Fruit fly (Drosophila melanogaster) whole organism, embryonic: ENCODE results near the gene raw.

Source experiments
- Aef1 ChIP-seq: fragments of 200-800 bp; sonication (Bioruptor generic); IDR thresholded peaks from 3 replicates; pipeline ENCODE4 v1.3.6; 2022; ENCODE audit warnings: missing biosample characterization, missing genetic modification characterization
- Asciz ChIP-seq: fragments of 200-800 bp; sonication (Bioruptor generic); optimal IDR thresholded peaks from 2 replicates; lab custom pipeline; 2017; ENCODE audit warnings: missing biosample characterization, mild to moderate bottlenecking, missing genetic modification characterization, missing genetic modification reagents
- Atf3 ChIP-seq: fragments of 200-800 bp; sonication (Bioruptor generic); optimal IDR thresholded peaks from 3 replicates; lab custom pipeline; 2016; ENCODE audit warnings: missing biosample characterization, missing genetic modification characterization
- B-H2 ChIP-seq: fragments of 200-800 bp; sonication (Bioruptor generic); optimal IDR thresholded peaks from 2 replicates; lab custom pipeline; 2018; ENCODE audit warnings: missing biosample characterization, mild to moderate bottlenecking, missing genetic modification characterization
- Blimp-1 ChIP-seq: fragments of 200-800 bp; sonication (Bioruptor generic); optimal IDR thresholded peaks from 3 replicates; lab custom pipeline; 2018; ENCODE audit warnings: missing biosample characterization, missing genetic modification characterization, mild to moderate bottlenecking, moderate library complexity, missing genetic modification reagents
- CG10147 ChIP-seq: fragments of 200-800 bp; sonication (Bioruptor generic); optimal IDR thresholded peaks from 2 replicates; lab custom pipeline; 2019; ENCODE audit warnings: missing biosample characterization, mild to moderate bottlenecking, missing genetic modification characterization, moderate library complexity
- CG10959 ChIP-seq: fragments of 200-800 bp; sonication (Bioruptor generic); IDR thresholded peaks from 2 replicates; pipeline ENCODE4 v1.3.6; 2022; ENCODE audit warnings: missing biosample characterization, missing genetic modification characterization
- CG13287 ChIP-seq: fragments of 200-800 bp; sonication (Bioruptor generic); IDR thresholded peaks from 2 replicates; pipeline ENCODE4 v1.3.6; 2022; ENCODE audit warnings: missing biosample characterization, missing genetic modification characterization; ENCODE audit not compliant: partially characterized antibody
- CG13424 ChIP-seq: fragments of 200-800 bp; sonication (Bioruptor generic); optimal IDR thresholded peaks from 2 replicates; lab custom pipeline; 2019; ENCODE audit warnings: missing biosample characterization, mild to moderate bottlenecking, missing genetic modification characterization, moderate library complexity
- CG13775 ChIP-seq: fragments of 200-800 bp; sonication (Bioruptor generic); optimal IDR thresholded peaks from 3 replicates; lab custom pipeline; 2017; ENCODE audit warnings: missing biosample characterization, mild to moderate bottlenecking, missing genetic modification characterization
- CG1529 ChIP-seq: fragments of 200-800 bp; sonication (Bioruptor generic); optimal IDR thresholded peaks from 3 replicates; lab custom pipeline; 2018; ENCODE audit warnings: missing biosample characterization, missing genetic modification characterization
- CG1602 ChIP-seq: fragments of 200-800 bp; sonication (Bioruptor generic); optimal IDR thresholded peaks from 3 replicates; lab custom pipeline; 2016; ENCODE audit warnings: missing biosample characterization, missing genetic modification characterization
- CG17568 ChIP-seq: fragments of 200-800 bp; sonication (Bioruptor generic); optimal IDR thresholded peaks from 2 replicates; lab custom pipeline; 2018; ENCODE audit warnings: missing biosample characterization, mild to moderate bottlenecking, missing genetic modification characterization, moderate library complexity
- CG2202 ChIP-seq: fragments of 200-800 bp; sonication (Bioruptor generic); optimal IDR thresholded peaks from 2 replicates; lab custom pipeline; 2018; ENCODE audit warnings: missing biosample characterization, mild to moderate bottlenecking, missing genetic modification characterization
- CG2712 ChIP-seq: fragments of 200-800 bp; optimal IDR thresholded peaks from 3 replicates; lab custom pipeline; 2019; ENCODE audit warnings: missing biosample characterization, mild to moderate bottlenecking, missing genetic modification characterization, moderate library complexity
- CG3281 ChIP-seq: fragments of 200-800 bp; sonication (Bioruptor generic); optimal IDR thresholded peaks from 3 replicates; lab custom pipeline; 2017; ENCODE audit warnings: missing biosample characterization, mild to moderate bottlenecking, missing genetic modification characterization
- CG3407 ChIP-seq: fragments of 200-800 bp; sonication (Bioruptor generic); optimal IDR thresholded peaks from 2 replicates; lab custom pipeline; 2018; ENCODE audit warnings: missing biosample characterization, mild to moderate bottlenecking, missing genetic modification characterization
- CG6254 ChIP-seq: fragments of 200-800 bp; sonication (Bioruptor generic); optimal IDR thresholded peaks from 3 replicates; lab custom pipeline; 2017; ENCODE audit warnings: mild to moderate bottlenecking, missing biosample characterization, missing genetic modification reagents, missing genetic modification characterization
- CG6689 ChIP-seq: fragments of 200-800 bp; sonication (Bioruptor generic); IDR thresholded peaks from 2 replicates; pipeline ENCODE4 v1.3.6; 2022; ENCODE audit warnings: missing biosample characterization, missing genetic modification characterization
- CG8765 ChIP-seq: fragments of 200-800 bp; sonication (Bioruptor generic); IDR thresholded peaks from 2 replicates; pipeline ENCODE4 v1.3.6; 2022; ENCODE audit warnings: missing biosample characterization, missing genetic modification characterization
- CG9797 ChIP-seq: fragments of 200-800 bp; sonication (Bioruptor generic); optimal IDR thresholded peaks from 3 replicates; lab custom pipeline; 2018; ENCODE audit warnings: missing biosample characterization, mild to moderate bottlenecking, missing genetic modification characterization
- Dad ChIP-seq: fragments of 200-800 bp; sonication (Bioruptor generic); optimal IDR thresholded peaks from 3 replicates; lab custom pipeline; 2016; ENCODE audit warnings: missing biosample characterization, missing genetic modification characterization
- Doc2 ChIP-seq: fragments of 200-800 bp; sonication (Bioruptor generic); IDR thresholded peaks from 2 replicates; pipeline ENCODE4 v1.3.6; 2022; ENCODE audit warnings: missing biosample characterization, missing genetic modification characterization
- Drgx ChIP-seq: fragments of 200-800 bp; sonication (Bioruptor generic); IDR thresholded peaks from 2 replicates; pipeline ENCODE4 v1.3.6; 2022; ENCODE audit warnings: missing biosample characterization, missing genetic modification characterization
- HLH4C ChIP-seq: fragments of 200-800 bp; sonication (Bioruptor generic); IDR thresholded peaks from 3 replicates; pipeline ENCODE4 v1.3.6; 2022; ENCODE audit warnings: missing biosample characterization, missing genetic modification characterization; ENCODE audit not compliant: partially characterized antibody
- Hr78 ChIP-seq, 2 experiments: fragments of 200-800 bp in 1 of 2; fragments of >200 bp in 1 of 2; sonication (Bioruptor generic) in 1 of 2; optimal IDR thresholded peaks; 2 replicates each; lab custom pipeline; 2017 to 2019; ENCODE audit warnings: missing biosample characterization in 2 of 2, missing genetic modification characterization in 2 of 2, mild to moderate bottlenecking in 1 of 2, moderate library complexity in 1 of 2
- Kr ChIP-seq: fragments of 200-800 bp; sonication (Bioruptor generic); optimal IDR thresholded peaks from 2 replicates; lab custom pipeline; 2017; ENCODE audit warnings: missing biosample characterization, mild to moderate bottlenecking, missing genetic modification characterization
- Nf-YA ChIP-seq: fragments of 200-800 bp; sonication (Bioruptor generic); IDR thresholded peaks from 2 replicates; pipeline ENCODE4 v1.3.6; 2022; ENCODE audit warnings: missing biosample characterization, missing genetic modification characterization
- Oli ChIP-seq: fragments of 200-800 bp; sonication (Bioruptor generic); optimal IDR thresholded peaks from 2 replicates; lab custom pipeline; 2018; ENCODE audit warnings: missing biosample characterization, mild to moderate bottlenecking, missing genetic modification characterization, moderate library complexity
- Pdp1 ChIP-seq, 2 experiments: fragments of 200-800 bp; sonication (Bioruptor generic); optimal IDR thresholded peaks; 3 replicates each; lab custom pipeline; 2016; ENCODE audit warnings: missing biosample characterization in 2 of 2, missing genetic modification characterization in 2 of 2, mild to moderate bottlenecking in 1 of 2, moderate library complexity in 1 of 2
- Sry-β ChIP-seq: fragments of 200-800 bp; sonication (Bioruptor generic); optimal IDR thresholded peaks from 2 replicates; lab custom pipeline; 2018; ENCODE audit warnings: missing biosample characterization, mild to moderate bottlenecking, missing genetic modification characterization, moderate library complexity
- YL-1 ChIP-seq: fragments of 200-800 bp; sonication (Bioruptor generic); optimal IDR thresholded peaks from 3 replicates; lab custom pipeline; 2017; ENCODE audit warnings: missing biosample characterization, mild to moderate bottlenecking, missing genetic modification characterization
- chif ChIP-seq, 2 experiments: fragments of 200-800 bp; sonication (Bioruptor generic); optimal IDR thresholded peaks; 3 replicates each; lab custom pipeline; 2016; ENCODE audit warnings: missing biosample characterization in 2 of 2, missing genetic modification characterization in 2 of 2
- disco-r ChIP-seq: fragments of 200-800 bp; sonication (Bioruptor generic); optimal IDR thresholded peaks from 2 replicates; lab custom pipeline; 2016; ENCODE audit warnings: missing biosample characterization, missing genetic modification characterization
- gce ChIP-seq: fragments of 200-800 bp; sonication (Bioruptor generic); IDR thresholded peaks from 3 replicates; pipeline ENCODE4 v1.3.6; 2022; ENCODE audit warnings: missing biosample characterization, missing genetic modification characterization
- grn ChIP-seq: fragments of 200-800 bp; sonication (Bioruptor generic); optimal IDR thresholded peaks from 3 replicates; lab custom pipeline; 2017; ENCODE audit warnings: missing biosample characterization, missing genetic modification characterization
- ham ChIP-seq: fragments of 200-800 bp; sonication (Bioruptor generic); IDR thresholded peaks from 2 replicates; pipeline ENCODE4 v1.3.6; 2022; ENCODE audit warnings: missing biosample characterization, missing genetic modification characterization
- lab ChIP-seq: fragments of 200-800 bp; sonication (Bioruptor generic); optimal IDR thresholded peaks from 3 replicates; lab custom pipeline; 2017; ENCODE audit warnings: missing biosample characterization, missing genetic modification characterization, mild to moderate bottlenecking, moderate library complexity, missing genetic modification reagents
- nom ChIP-seq: fragments of 200-800 bp; sonication (Bioruptor generic); optimal IDR thresholded peaks from 2 replicates; lab custom pipeline; 2017; ENCODE audit warnings: missing biosample characterization, missing genetic modification characterization, mild to moderate bottlenecking, moderate library complexity, missing genetic modification reagents
- oc ChIP-seq: fragments of 200-800 bp; sonication (Bioruptor generic); optimal IDR thresholded peaks from 2 replicates; lab custom pipeline; 2018; ENCODE audit warnings: missing biosample characterization, mild to moderate bottlenecking, missing genetic modification characterization, moderate library complexity
- odd ChIP-seq: fragments of 200-800 bp; sonication (Bioruptor generic); optimal IDR thresholded peaks from 2 replicates; lab custom pipeline; 2017; ENCODE audit warnings: missing biosample characterization, mild to moderate bottlenecking, missing genetic modification characterization
- org-1 ChIP-seq: fragments of 200-800 bp; sonication (Bioruptor generic); optimal IDR thresholded peaks from 2 replicates; lab custom pipeline; 2017; ENCODE audit warnings: missing biosample characterization, missing genetic modification characterization
- pros ChIP-seq: fragments of 200-800 bp; sonication (Bioruptor generic); optimal IDR thresholded peaks from 3 replicates; lab custom pipeline; 2019; ENCODE audit warnings: missing biosample characterization, mild to moderate bottlenecking, missing genetic modification characterization, moderate library complexity
- sisA ChIP-seq: fragments of 200-800 bp; sonication (Bioruptor generic); IDR thresholded peaks from 2 replicates; pipeline ENCODE4 v1.3.6; 2022; ENCODE audit warnings: missing biosample characterization, missing genetic modification characterization
- so ChIP-seq: fragments of 200-800 bp; sonication (Bioruptor generic); IDR thresholded peaks from 3 replicates; pipeline ENCODE4 v1.3.6; 2022; ENCODE audit warnings: missing biosample characterization, missing genetic modification characterization
- sob ChIP-seq: fragments of 200-800 bp; sonication (Bioruptor generic); IDR thresholded peaks from 2 replicates; pipeline ENCODE4 v1.3.6; 2022; ENCODE audit warnings: missing biosample characterization, missing genetic modification characterization
- stc ChIP-seq: fragments of 200-800 bp; sonication (Bioruptor generic); IDR thresholded peaks from 2 replicates; pipeline ENCODE4 v1.3.6; 2022; ENCODE audit warnings: missing biosample characterization, missing genetic modification characterization
- unpg ChIP-seq: fragments of 200-800 bp; sonication (Bioruptor generic); optimal IDR thresholded peaks from 3 replicates; lab custom pipeline; 2018; ENCODE audit warnings: missing biosample characterization, mild to moderate bottlenecking, missing genetic modification characterization, moderate library complexity
- wek ChIP-seq: fragments of 200-800 bp; sonication (Bioruptor generic); optimal IDR thresholded peaks from 3 replicates; lab custom pipeline; 2018; ENCODE audit warnings: missing biosample characterization, mild to moderate bottlenecking, missing genetic modification characterization, moderate library complexity
- zfh1 ChIP-seq: fragments of 200-800 bp; sonication (Bioruptor generic); IDR thresholded peaks from 3 replicates; pipeline ENCODE4 v1.3.6; 2022; ENCODE audit warnings: missing biosample characterization, missing genetic modification characterization

Gene raw

dm6 chr2L:8697915-8698627 is 42.4 kb downstream of the raw start (continued):
- no peak for TF ChIP-seq Sry-β (GFP tag; lab: Kevin White, UChicago)
- TF ChIP-seq Doc2 (GFP tag; lab: Robert Waterston, UW), result no peak
- TF ChIP-seq Aef1 (GFP tag; lab: Robert Waterston, UW), result no peak
- peak; percentile 30 for TF ChIP-seq CG3281
- no peak for TF ChIP-seq CG2712 (tag; lab: Kevin White, UChicago)
- TF ChIP-seq nom (GFP tag; lab: Kevin White, UChicago), result no peak
- TF ChIP-seq B-H2 (GFP tag; lab: Kevin White, UChicago), result peak; percentile 24
- no peak for TF ChIP-seq Drgx (GFP tag; lab: Robert Waterston, UW)
- no peak for TF ChIP-seq CG10147 (GFP tag; lab: Kevin White, UChicago)
- TF ChIP-seq CG10959 (GFP tag; lab: Robert Waterston, UW), result no peak
- no peak for TF ChIP-seq CG13775 (GFP tag; lab: Kevin White, UChicago)
- TF ChIP-seq CG17568, result no peak
- no peak for TF ChIP-seq ham (GFP tag; lab: Robert Waterston, UW)
- no peak for TF ChIP-seq odd
- no peak for TF ChIP-seq CG3407 (GFP tag; lab: Kevin White, UChicago)
- TF ChIP-seq pros (GFP tag; lab: Kevin White, UChicago), result no peak
- no peak for TF ChIP-seq Dad (GFP tag; lab: Kevin White, UChicago)
- TF ChIP-seq oc, result no peak
- peak; percentile 20 for TF ChIP-seq wek (GFP tag; lab: Kevin White, UChicago)
- TF ChIP-seq Pdp1 (GFP tag; optimal IDR thresholded peaks at IDR 0.05; lab: Kevin White, UChicago), result no peak
- no peak for TF ChIP-seq CG1529
- TF ChIP-seq so (GFP tag; lab: Robert Waterston, UW), result no peak
- no peak for TF ChIP-seq Hr78 (GFP tag; optimal IDR thresholded peaks at IDR 0.05; lab: Kevin White, UChicago)
- no peak for TF ChIP-seq CG8765 (GFP tag; lab: Robert Waterston, UW)
- TF ChIP-seq grn (GFP tag; lab: Kevin White, UChicago), result peak; percentile 83
- no peak for TF ChIP-seq CG1602 (GFP tag; lab: Kevin White, UChicago)
- no peak for TF ChIP-seq CG13424
- TF ChIP-seq disco-r (GFP tag; lab: Kevin White, UChicago), result no peak
- TF ChIP-seq sob (GFP tag; lab: Robert Waterston, UW), result no peak
- TF ChIP-seq CG13287 (GFP tag; lab: Robert Waterston, UW), result no peak
- no peak for TF ChIP-seq Atf3 (GFP tag; lab: Kevin White, UChicago)
- TF ChIP-seq unpg (GFP tag; lab: Kevin White, UChicago), result no peak
- TF ChIP-seq Nf-YA, result no peak
- TF ChIP-seq zfh1 (GFP tag; lab: Robert Waterston, UW), result no peak
- TF ChIP-seq HLH4C (GFP tag; lab: Robert Waterston, UW), result no peak
- TF ChIP-seq Blimp-1 (GFP tag; lab: Kevin White, UChicago), result no peak
- TF ChIP-seq chif (GFP tag; optimal IDR thresholded peaks at IDR 0.05; lab: Kevin White, UChicago), result no peak
- 0 out of 2 replicates have a peak, but pooled peaks have one; percentile 8 for TF ChIP-seq stc (GFP tag; lab: Robert Waterston, UW)
- no peak for TF ChIP-seq YL-1 (GFP tag; lab: Kevin White, UChicago)
- TF ChIP-seq lab (GFP tag; lab: Kevin White, UChicago), result peak; percentile 25
- no peak for TF ChIP-seq Kr
- no peak for TF ChIP-seq gce (GFP tag; lab: Robert Waterston, UW)
- TF ChIP-seq sisA (GFP tag; lab: Robert Waterston, UW), result no peak
- TF ChIP-seq Asciz (GFP tag; lab: Kevin White, UChicago), result no peak
- TF ChIP-seq Oli (tag; lab: Kevin White, UChicago), result peak; percentile 8
- TF ChIP-seq CG6254 (GFP tag; lab: Kevin White, UChicago), result no peak
- no peak for TF ChIP-seq CG2202 (tag; lab: Kevin White, UChicago)
- TF ChIP-seq CG6689, result no peak
- no peak for TF ChIP-seq CG9797 (GFP tag; lab: Kevin White, UChicago)
- TF ChIP-seq org-1 (GFP tag; lab: Kevin White, UChicago), result no peak
